Worm (Caenorhabditis elegans): ENCODE measurements around the gene athp-1.

DNA sequence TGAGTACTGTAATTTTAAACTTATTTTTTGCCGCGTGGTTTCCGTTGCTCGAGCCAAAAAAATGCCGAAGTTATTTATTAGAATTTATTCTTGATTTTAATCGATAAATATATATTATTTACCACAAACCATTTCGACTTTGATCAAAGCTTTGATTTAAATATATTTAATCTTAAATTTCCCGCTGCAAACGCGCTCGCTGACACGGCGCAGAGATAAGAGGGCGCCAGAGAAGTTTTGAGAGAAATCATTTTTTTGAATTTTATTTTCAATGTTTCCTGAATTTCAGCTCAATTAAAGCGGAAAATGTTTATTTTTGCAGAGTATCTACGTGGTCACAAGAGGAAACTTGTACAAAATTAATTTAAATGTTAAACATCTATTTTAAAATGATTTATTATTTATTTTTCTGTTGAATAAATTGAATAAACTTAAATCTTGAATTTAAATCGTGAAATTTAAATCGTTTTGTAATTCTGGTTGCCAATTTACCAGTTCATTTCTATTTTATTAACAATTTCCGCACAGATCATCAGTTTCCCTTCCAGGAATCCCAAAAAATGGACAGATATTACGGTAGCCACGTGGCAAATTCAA is 14.3 kb downstream of the athp-1 start, which contains the start of gene com-1:
- TF ChIP-seq nhr-11 (tag; optimal IDR thresholded peaks at IDR 0.05) (no peak), nfya-1 (tag; optimal IDR thresholded peaks at IDR 0.05; ENCODE audit: insufficient read depth) (peak; percentile 54), fos-1 (tag; optimal IDR thresholded peaks at IDR 0.05) (no peak), hmg-11 (tag; optimal IDR thresholded peaks at IDR 0.05) (peak; percentile 41), nhr-76 (tag; optimal IDR thresholded peaks at IDR 0.05) (no peak), pqm-1 (tag; optimal IDR thresholded peaks at IDR 0.05) (no peak)

All from whole organism, L3 larva.